Worm (Caenorhabditis elegans) whole organism, L4/young adult: Measurements from ENCODE around the gene B0496.2.

ENCODE experiments used
- W03F9.2 ChIP-seq: fragments of 150-350 bp; optimal IDR thresholded peaks from 2 replicates; lab custom pipeline; 2014; ENCODE audit warnings: missing biosample characterization, missing genetic modification characterization
- dao-5 ChIP-seq: sonication (generic microtip); optimal IDR thresholded peaks from 2 replicates; lab custom pipeline; 2016; ENCODE audit warnings: missing genotype, missing genetic modification characterization, moderate library complexity, missing compliant biosample characterization
- him-1 ChIP-seq: sonication (generic microtip); optimal IDR thresholded peaks from 2 replicates; lab custom pipeline; 2016; ENCODE audit warnings: missing genotype, missing genetic modification reagents, missing genetic modification characterization, missing compliant biosample characterization

Gene B0496.2

DNA sequence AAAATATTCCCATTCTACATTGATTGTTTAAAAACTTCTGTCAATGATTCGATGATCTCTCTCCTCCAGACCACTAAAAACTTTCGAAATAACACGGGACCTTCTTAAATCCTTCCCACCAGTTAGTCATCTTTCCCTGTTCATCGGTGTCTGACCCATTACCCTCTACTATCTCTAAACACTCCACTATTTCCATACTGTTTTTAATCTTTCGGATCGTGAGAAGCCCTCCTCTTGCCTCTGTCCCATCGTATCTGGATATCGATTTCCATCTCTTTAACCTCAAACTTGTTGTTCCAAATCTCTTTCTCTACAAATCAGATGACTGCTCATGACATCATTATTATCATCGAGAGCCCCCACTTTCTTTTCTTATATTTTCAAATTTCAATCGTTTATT lies 19.3 kb upstream of the B0496.2 start:
- TF ChIP-seq W03F9.2 (tag; lab: Kevin White, UChicago) = no peak
- no peak for TF ChIP-seq dao-5 (tag; lab: Kevin White, UChicago)
- no peak for TF ChIP-seq him-1 (tag; lab: Kevin White, UChicago)

- TF ChIP-seq dao-5 (tag; lab: Kevin White, UChicago) (no peak), him-1 (tag; lab: Kevin White, UChicago) (no peak), W03F9.2 (tag; lab: Kevin White, UChicago) (no peak)
These were observed 18.7 kb upstream of the B0496.2 start for ce11 chrIV:7428998-7429397.

- TF ChIP-seq dao-5 (tag; lab: Kevin White, UChicago) (no peak), him-1 (tag; lab: Kevin White, UChicago) (no peak), W03F9.2 (tag; lab: Kevin White, UChicago) (no peak)
These were observed 13.8 kb upstream of the B0496.2 start, which contains the start of gene B0496.11 for ce11 chrIV:7433858-7434257. TSS of gene B0496.11 (minus strand) at chrIV:7433958.

DNA sequence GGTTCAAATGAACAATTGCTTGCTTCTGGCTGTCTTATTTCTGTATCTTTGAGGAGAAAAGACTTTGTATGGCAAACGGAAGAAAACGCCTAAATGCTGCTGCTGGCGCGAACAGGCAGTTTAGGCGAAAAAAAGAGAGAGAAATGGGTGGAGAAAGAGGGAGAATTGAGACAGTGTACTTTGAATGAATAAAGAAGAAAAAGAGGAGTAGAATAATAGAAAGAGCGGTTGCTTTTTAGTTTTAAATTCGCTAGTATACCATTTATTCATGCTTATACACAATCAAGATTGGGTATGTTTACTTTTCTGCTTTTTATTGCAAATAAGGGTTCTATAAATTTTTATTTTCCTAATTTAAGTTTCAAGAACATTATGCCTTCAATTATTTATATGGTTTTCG lies 8.3 kb upstream of the B0496.2 start:
- no peak for TF ChIP-seq him-1 (tag; lab: Kevin White, UChicago)
- no peak for TF ChIP-seq dao-5 (tag; lab: Kevin White, UChicago)
- no peak for TF ChIP-seq W03F9.2 (tag; lab: Kevin White, UChicago)

DNA sequence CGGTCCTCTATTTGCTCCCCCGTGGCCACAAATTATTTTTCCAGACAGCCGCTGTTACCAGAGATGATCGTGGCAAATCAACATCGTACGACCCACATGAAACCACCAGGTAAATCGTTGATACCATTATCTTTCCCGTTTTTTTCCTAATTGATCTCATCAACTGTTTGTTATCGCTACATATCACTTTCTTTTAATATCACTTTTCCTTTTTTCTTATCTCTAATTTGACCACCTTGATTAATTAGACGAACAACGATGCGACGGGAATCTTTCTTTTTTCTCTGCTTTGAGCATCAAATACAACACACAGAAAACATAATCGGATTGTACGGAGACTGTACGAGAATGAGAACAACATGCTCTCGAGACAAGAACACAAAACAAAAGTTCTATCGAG lies 7.4 kb upstream of the B0496.2 start:
- TF ChIP-seq dao-5 (tag; lab: Kevin White, UChicago) (no peak), him-1 (tag; lab: Kevin White, UChicago) (no peak), W03F9.2 (tag; lab: Kevin White, UChicago) (no peak)

DNA sequence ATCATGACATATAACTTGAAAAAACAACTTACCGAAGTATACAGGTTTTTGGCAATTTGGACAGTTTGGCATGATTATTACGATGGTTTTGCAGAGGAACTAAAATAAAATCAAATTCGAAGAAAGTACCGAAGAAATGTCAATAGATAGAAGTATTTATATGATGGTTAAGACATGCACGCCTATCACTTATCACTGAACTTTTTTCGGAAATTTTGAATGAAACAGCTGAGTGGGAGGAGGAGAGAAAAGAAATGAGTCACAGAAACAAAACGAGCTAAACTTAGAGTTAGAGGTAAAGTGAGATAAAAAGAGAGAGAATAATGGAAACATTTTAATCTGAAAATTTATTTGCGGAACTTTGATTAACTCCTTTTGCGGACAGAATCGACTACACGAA lies 2.4 kb upstream of the B0496.2 start, which contains the start of gene valv-1:
Gene valv-1 (minus strand): TSS at position 101 of the 400 bp plus-strand sequence.
- TF ChIP-seq dao-5 (tag; lab: Kevin White, UChicago) (no peak), him-1 (tag; lab: Kevin White, UChicago) (no peak), W03F9.2 (tag; lab: Kevin White, UChicago) (no peak)

DNA sequence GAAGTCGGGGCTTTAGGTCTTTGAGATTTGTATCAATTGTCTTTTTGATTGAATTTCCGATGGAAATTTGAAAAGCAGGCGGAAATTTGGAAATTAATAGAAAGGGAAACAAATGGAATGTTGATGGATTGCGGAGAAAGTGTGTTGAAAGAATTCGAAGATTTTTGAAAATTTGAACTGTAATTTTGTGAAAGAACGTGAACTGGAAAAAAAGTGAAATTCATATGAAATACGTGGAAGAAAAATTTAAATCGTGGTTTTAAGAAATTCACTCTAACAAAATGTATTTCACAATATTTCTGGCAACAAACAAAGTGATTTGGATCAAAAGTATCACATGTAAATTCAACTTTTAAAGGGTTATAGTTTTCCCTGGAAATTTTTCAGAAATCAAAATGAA lies 1.7 kb upstream of the B0496.2 start, which contains the start of gene B0496.1:
Gene B0496.1 (plus strand): TSS at position 301 of the 400 bp plus-strand sequence.
- TF ChIP-seq him-1 (tag; lab: Kevin White, UChicago) = no peak
- TF ChIP-seq W03F9.2 (tag; lab: Kevin White, UChicago) = no peak
- TF ChIP-seq dao-5 (tag; lab: Kevin White, UChicago) = no peak

- TF ChIP-seq W03F9.2 (tag; lab: Kevin White, UChicago) (no peak), him-1 (tag; lab: Kevin White, UChicago) (no peak)
These were observed 3.7 kb downstream of the B0496.2 start, which contains the start of gene tes-1 for ce11 chrIV:7451345-7451744. TSS of gene tes-1 (minus strand) at chrIV:7451445.

DNA sequence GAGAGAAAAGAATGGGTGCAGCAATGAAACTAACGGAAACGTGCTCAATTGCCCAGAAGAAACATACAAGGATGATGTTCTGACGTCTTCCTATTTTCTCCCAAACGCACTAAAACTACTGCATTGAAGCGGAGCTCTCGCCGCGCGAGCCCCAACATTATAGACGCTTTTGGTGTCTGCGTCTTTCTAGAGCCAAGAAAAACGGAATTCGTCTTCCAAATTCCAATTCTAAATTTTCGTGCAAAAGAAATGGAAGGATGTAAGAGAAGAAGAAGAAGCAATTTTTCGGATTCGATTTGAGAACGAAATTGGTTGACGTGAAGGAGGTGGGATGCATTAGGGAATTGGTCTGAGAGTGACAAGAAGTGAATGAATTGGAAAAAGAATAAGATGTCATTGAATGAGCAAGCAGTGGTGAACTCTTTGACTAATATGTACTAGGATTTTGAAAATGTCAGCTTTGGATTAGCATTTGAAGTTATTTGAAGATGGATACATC lies 6.1 kb downstream of the B0496.2 start:
- TF ChIP-seq him-1 (tag; lab: Kevin White, UChicago) = no peak
- TF ChIP-seq dao-5 (tag; lab: Kevin White, UChicago) = no peak

DNA sequence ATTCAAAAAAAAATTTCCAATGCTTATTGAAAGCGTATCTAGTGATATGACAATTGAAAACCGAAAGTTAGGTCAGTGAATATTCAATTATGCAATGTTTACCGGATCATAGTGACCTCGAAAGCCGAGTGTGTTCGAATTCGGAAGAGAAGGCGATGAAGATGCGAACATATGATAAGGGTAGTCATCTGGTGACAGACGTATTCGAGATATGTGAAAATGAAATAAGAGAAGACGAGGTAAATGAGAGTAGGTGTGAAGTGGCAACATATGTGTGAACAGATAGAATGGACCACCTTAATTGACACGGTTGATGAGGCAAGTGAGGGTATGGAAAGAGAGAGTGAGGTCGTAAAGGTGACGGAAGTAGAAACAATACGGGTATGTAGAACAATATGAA lies 7.2 kb downstream of the B0496.2 start:
- TF ChIP-seq him-1 (tag; lab: Kevin White, UChicago) (no peak), dao-5 (tag; lab: Kevin White, UChicago) (no peak), W03F9.2 (tag; lab: Kevin White, UChicago) (no peak)

DNA sequence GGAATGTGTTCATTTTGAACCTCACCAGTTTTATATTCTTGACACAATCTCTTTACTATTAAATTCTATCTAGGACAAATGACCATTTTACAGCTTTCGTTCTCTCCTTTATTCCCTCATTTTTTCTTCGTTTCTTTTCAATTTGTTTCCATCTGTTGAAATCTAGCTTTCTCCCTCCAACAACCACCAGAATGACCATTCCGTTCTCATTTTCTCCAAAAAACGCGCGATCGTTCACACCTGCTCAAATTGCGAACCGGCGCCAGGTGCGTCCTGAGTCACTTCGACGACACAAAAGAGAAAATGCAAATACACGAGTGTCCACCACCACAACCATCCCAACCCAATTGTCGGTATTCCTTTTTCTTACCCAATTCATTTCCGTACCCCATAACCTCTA lies 8.6 kb downstream of the B0496.2 start, which contains the start of gene F13B6.1:
Gene F13B6.1 (plus strand): TSS at position 301 of the 400 bp plus-strand sequence.
- no peak for TF ChIP-seq W03F9.2 (tag; lab: Kevin White, UChicago)
- TF ChIP-seq dao-5 (tag; lab: Kevin White, UChicago) = no peak
- TF ChIP-seq him-1 (tag; lab: Kevin White, UChicago) = no peak

- TF ChIP-seq W03F9.2 (tag; lab: Kevin White, UChicago) = no peak
These were observed 12.6 kb downstream of the B0496.2 start, which contains the start of gene F13B6.2 for ce11 chrIV:7460225-7460624. TSS of gene F13B6.2 (minus strand) at chrIV:7460325.

ce11 chrIV:7465857-7466256 lies 18.2 kb downstream of the B0496.2 start, which contains the start of gene F13B6.3:
TSS of gene F13B6.3 (minus strand) at chrIV:7465957.
- TF ChIP-seq him-1 (tag; lab: Kevin White, UChicago) (no peak), W03F9.2 (tag; lab: Kevin White, UChicago) (no peak), dao-5 (tag; lab: Kevin White, UChicago) (no peak)

- TF ChIP-seq dao-5 (tag; lab: Kevin White, UChicago) = no peak
- no peak for TF ChIP-seq W03F9.2 (tag; lab: Kevin White, UChicago)
- no peak for TF ChIP-seq him-1 (tag; lab: Kevin White, UChicago)
These were observed 19.5 kb downstream of the B0496.2 start for ce11 chrIV:7467170-7467569.
